Fruit fly (Drosophila melanogaster) whole organism, embryonic: Measurements from ENCODE around the gene CG34117.

Source experiments
- ATbp ChIP-seq: fragments of 200-800 bp; sonication (Bioruptor generic); optimal IDR thresholded peaks from 2 replicates; lab custom pipeline; 2017; ENCODE audit warnings: missing biosample characterization, mild to moderate bottlenecking, missing genetic modification characterization, missing genetic modification reagents
- Aef1 ChIP-seq: fragments of 200-800 bp; sonication (Bioruptor generic); IDR thresholded peaks from 3 replicates; pipeline ENCODE4 v1.3.6; 2022; ENCODE audit warnings: missing biosample characterization, missing genetic modification characterization
- Bteb2 ChIP-seq: fragments of 200-800 bp; sonication (Bioruptor generic); optimal IDR thresholded peaks from 2 replicates; lab custom pipeline; 2016; ENCODE audit warnings: missing biosample characterization, missing genetic modification characterization
- CG10654 ChIP-seq: fragments of 200-800 bp; sonication (Bioruptor generic); optimal IDR thresholded peaks from 2 replicates; lab custom pipeline; 2016; ENCODE audit warnings: missing biosample characterization, missing genetic modification characterization
- CG12299 ChIP-seq: fragments of 200-800 bp; sonication (Bioruptor generic); optimal IDR thresholded peaks from 2 replicates; lab custom pipeline; 2018; ENCODE audit warnings: missing biosample characterization, mild to moderate bottlenecking, missing genetic modification characterization
- CG14014 ChIP-seq: fragments of 200-800 bp; sonication (Bioruptor generic); IDR thresholded peaks from 2 replicates; pipeline ENCODE4 v1.3.6; 2022; ENCODE audit warnings: missing biosample characterization, missing genetic modification characterization
- CG15601 ChIP-seq: fragments of 200-800 bp; sonication (Bioruptor generic); optimal IDR thresholded peaks from 3 replicates; lab custom pipeline; 2019; ENCODE audit warnings: missing biosample characterization, mild to moderate bottlenecking, missing genetic modification characterization, moderate library complexity
- CG16813 ChIP-seq: fragments of 200-800 bp; sonication (Bioruptor generic); IDR thresholded peaks from 3 replicates; pipeline ENCODE4 v1.3.6; 2022; ENCODE audit warnings: missing biosample characterization, missing genetic modification characterization; ENCODE audit not compliant: partially characterized antibody
- CG18011 ChIP-seq: fragments of 200-800 bp; sonication (Bioruptor generic); optimal IDR thresholded peaks from 2 replicates; lab custom pipeline; 2017; ENCODE audit warnings: missing biosample characterization, missing genetic modification characterization, mild to moderate bottlenecking, moderate library complexity, missing genotype
- CG2199 ChIP-seq: fragments of 200-800 bp; sonication (Bioruptor generic); IDR thresholded peaks from 3 replicates; pipeline ENCODE4 v1.3.6; 2022; ENCODE audit warnings: missing biosample characterization, missing genetic modification characterization
- CG2712 ChIP-seq: fragments of 200-800 bp; optimal IDR thresholded peaks from 3 replicates; lab custom pipeline; 2019; ENCODE audit warnings: missing biosample characterization, mild to moderate bottlenecking, missing genetic modification characterization, moderate library complexity
- CG2889 ChIP-seq: fragments of 200-800 bp; sonication (Bioruptor generic); IDR thresholded peaks from 3 replicates; pipeline ENCODE4 v1.3.6; 2022; ENCODE audit warnings: missing biosample characterization, missing genetic modification characterization
- CG32772 ChIP-seq: fragments of 200-800 bp; sonication (Bioruptor generic); IDR thresholded peaks from 2 replicates; pipeline ENCODE4 v1.3.6; 2022; ENCODE audit warnings: missing biosample characterization, missing genetic modification characterization
- CG4282 ChIP-seq: fragments of 200-800 bp; sonication (Bioruptor generic); optimal IDR thresholded peaks from 2 replicates; lab custom pipeline; 2016; ENCODE audit warnings: missing biosample characterization, missing genetic modification characterization
- CG6813 ChIP-seq: fragments of 200-800 bp; sonication (Bioruptor generic); optimal IDR thresholded peaks from 2 replicates; lab custom pipeline; 2017; ENCODE audit warnings: missing biosample characterization, missing genetic modification characterization, mild to moderate bottlenecking, moderate library complexity, missing genetic modification reagents
- CG8290 ChIP-seq, 3 experiments: fragments of 200-800 bp; sonication (Bioruptor generic); optimal IDR thresholded peaks; 2 replicates each; lab custom pipeline; 2016 to 2019; ENCODE audit warnings: missing biosample characterization in 3 of 3, missing genetic modification characterization in 3 of 3, mild to moderate bottlenecking in 2 of 3, moderate library complexity in 1 of 3
- Dek ChIP-seq: fragments of 200-800 bp; sonication (Bioruptor generic); optimal IDR thresholded peaks from 3 replicates; lab custom pipeline; 2019; ENCODE audit warnings: missing biosample characterization, mild to moderate bottlenecking, missing genetic modification characterization, moderate library complexity
- Gsc ChIP-seq: fragments of 200-800 bp; sonication (Bioruptor generic); IDR thresholded peaks from 2 replicates; pipeline ENCODE4 v1.3.6; 2022; ENCODE audit warnings: missing biosample characterization, missing genetic modification characterization
- Hey ChIP-seq: fragments of 200-800 bp; sonication (Bioruptor generic); optimal IDR thresholded peaks from 3 replicates; lab custom pipeline; 2018; ENCODE audit warnings: missing biosample characterization, mild to moderate bottlenecking, missing genetic modification characterization
- Hmr ChIP-seq: fragments of 200-800 bp; sonication (Bioruptor generic); optimal IDR thresholded peaks from 3 replicates; lab custom pipeline; 2017; ENCODE audit warnings: mild to moderate bottlenecking, missing biosample characterization, missing genetic modification reagents, missing genetic modification characterization
- Meics ChIP-seq: fragments of 200-800 bp; sonication (Bioruptor generic); optimal IDR thresholded peaks from 2 replicates; lab custom pipeline; 2017; ENCODE audit warnings: missing biosample characterization, mild to moderate bottlenecking, missing genetic modification characterization
- Nf-YC ChIP-seq: fragments of 200-800 bp; optimal IDR thresholded peaks from 3 replicates; lab custom pipeline; 2019; ENCODE audit warnings: missing biosample characterization, mild to moderate bottlenecking, missing genetic modification characterization, moderate library complexity
- PHDP ChIP-seq: fragments of 200-800 bp; sonication (Bioruptor generic); optimal IDR thresholded peaks from 3 replicates; lab custom pipeline; 2018; ENCODE audit warnings: missing biosample characterization, mild to moderate bottlenecking, missing genetic modification characterization, moderate library complexity
- Pdp1 ChIP-seq, 2 experiments: fragments of 200-800 bp; sonication (Bioruptor generic); optimal IDR thresholded peaks; 3 replicates each; lab custom pipeline; 2016; ENCODE audit warnings: missing biosample characterization in 2 of 2, missing genetic modification characterization in 2 of 2, mild to moderate bottlenecking in 1 of 2, moderate library complexity in 1 of 2
- Sox100B ChIP-seq: fragments of 200-800 bp; sonication (Bioruptor generic); optimal IDR thresholded peaks from 3 replicates; lab custom pipeline; 2018; ENCODE audit warnings: missing biosample characterization, mild to moderate bottlenecking, missing genetic modification characterization
- Xrp1 ChIP-seq: fragments of 200-800 bp; sonication (Bioruptor generic); IDR thresholded peaks from 2 replicates; pipeline ENCODE4 v1.3.6; 2022; ENCODE audit warnings: missing biosample characterization, missing genetic modification characterization
- ac ChIP-seq: fragments of 200-800 bp; sonication (Bioruptor generic); optimal IDR thresholded peaks from 3 replicates; lab custom pipeline; 2017; ENCODE audit warnings: missing biosample characterization, mild to moderate bottlenecking, missing genetic modification characterization
- chinmo ChIP-seq: fragments of 200-800 bp; sonication (Bioruptor generic); IDR thresholded peaks from 4 replicates; pipeline ENCODE4 v1.3.6; 2022; ENCODE audit warnings: missing biosample characterization, missing genetic modification characterization; ENCODE audit not compliant: partially characterized antibody
- dmrt99B ChIP-seq: fragments of 200-800 bp; sonication (Bioruptor generic); optimal IDR thresholded peaks from 2 replicates; lab custom pipeline; 2018; ENCODE audit warnings: missing biosample characterization, mild to moderate bottlenecking, missing genetic modification characterization, moderate library complexity
- eve ChIP-seq, 2 experiments: fragments of >200 bp; optimal IDR thresholded peaks; 2 replicates each; lab custom pipeline; 2017; ENCODE audit warnings: missing biosample characterization in 2 of 2, missing genetic modification characterization in 2 of 2
- fu2 ChIP-seq: fragments of 200-800 bp; sonication (Bioruptor generic); optimal IDR thresholded peaks from 2 replicates; lab custom pipeline; 2016; ENCODE audit warnings: missing biosample characterization, missing genetic modification characterization
- jigr1 ChIP-seq: fragments of 200-800 bp; sonication (Bioruptor generic); IDR thresholded peaks from 3 replicates; pipeline ENCODE4 v1.3.6; 2022; ENCODE audit warnings: missing biosample characterization, missing genetic modification characterization
- klu ChIP-seq: fragments of 200-800 bp; sonication (Bioruptor generic); IDR thresholded peaks from 2 replicates; pipeline ENCODE4 v1.3.6; 2022; ENCODE audit warnings: missing biosample characterization, missing genetic modification characterization
- mirr ChIP-seq: fragments of 200-800 bp; sonication (Bioruptor generic); optimal IDR thresholded peaks from 3 replicates; lab custom pipeline; 2018; ENCODE audit warnings: missing biosample characterization, mild to moderate bottlenecking, missing genetic modification characterization
- ro ChIP-seq: fragments of 200-800 bp; sonication (Bioruptor generic); IDR thresholded peaks from 2 replicates; pipeline ENCODE4 v1.3.6; 2022; ENCODE audit warnings: missing biosample characterization, missing genetic modification characterization
- sd ChIP-seq: fragments of 200-800 bp; sonication (Bioruptor generic); optimal IDR thresholded peaks from 3 replicates; lab custom pipeline; 2018; ENCODE audit warnings: missing biosample characterization, mild to moderate bottlenecking, missing genetic modification characterization, moderate library complexity
- sqz ChIP-seq: fragments of 200-800 bp; sonication (Bioruptor generic); optimal IDR thresholded peaks from 3 replicates; lab custom pipeline; 2018; ENCODE audit warnings: missing biosample characterization, mild to moderate bottlenecking, missing genetic modification characterization
- sr ChIP-seq: fragments of 200-800 bp; sonication (Bioruptor generic); IDR thresholded peaks from 3 replicates; pipeline ENCODE4 v1.3.6; 2022; ENCODE audit warnings: missing biosample characterization, missing genetic modification characterization
- stc ChIP-seq: fragments of 200-800 bp; sonication (Bioruptor generic); IDR thresholded peaks from 2 replicates; pipeline ENCODE4 v1.3.6; 2022; ENCODE audit warnings: missing biosample characterization, missing genetic modification characterization
- twi ChIP-seq: fragments of 200-800 bp; optimal IDR thresholded peaks from 2 replicates; lab custom pipeline; 2019; ENCODE audit warnings: missing biosample characterization, mild to moderate bottlenecking, missing genetic modification characterization, moderate library complexity

Gene CG34117

DNA sequence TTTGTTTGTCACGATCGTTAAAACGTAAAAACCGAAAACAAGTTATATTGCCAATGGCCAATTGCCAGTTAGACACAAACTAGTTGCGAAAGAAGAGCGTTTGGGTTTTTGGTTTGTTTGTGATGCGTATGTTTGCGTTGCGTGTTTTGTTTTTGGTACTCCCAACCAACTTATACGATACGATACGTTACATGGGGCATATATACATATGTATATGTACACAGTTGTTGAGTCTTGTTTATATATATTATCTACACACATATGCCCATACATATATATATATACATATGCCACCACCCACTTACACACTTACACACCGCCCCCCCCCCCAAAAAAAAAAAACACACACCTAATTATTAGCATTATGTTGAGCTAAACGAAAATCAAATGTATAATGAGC is 48.5 kb upstream of the CG34117 start (continued):
- TF ChIP-seq dmrt99B (tag; lab: Kevin White, UChicago) (peak; percentile 14), klu (GFP tag; lab: Robert Waterston, UW) (no peak), Gsc (no peak), ac (GFP tag; lab: Kevin White, UChicago) (no peak), CG6813 (GFP tag; lab: Kevin White, UChicago) (peak; percentile 30), CG14014 (GFP tag; lab: Robert Waterston, UW) (peak; percentile 33; the same call in 1 of the 2 replicates), CG4282 (GFP tag; lab: Kevin White, UChicago) (no peak), Sox100B (GFP tag; lab: Kevin White, UChicago) (no peak), CG12299 (peak; percentile 5), Meics (GFP tag; lab: Kevin White, UChicago) (peak; percentile 9), mirr (GFP tag; lab: Kevin White, UChicago) (peak; percentile 0), CG2889 (GFP tag; lab: Robert Waterston, UW) (no peak), CG2199 (GFP tag; lab: Robert Waterston, UW) (no peak), Aef1 (GFP tag; lab: Robert Waterston, UW) (no peak), Xrp1 (GFP tag; lab: Robert Waterston, UW) (peak; percentile 36; the same call in 1 of the 2 replicates), CG2712 (tag; lab: Kevin White, UChicago) (no peak), Dek (tag; lab: Kevin White, UChicago) (no peak), Nf-YC (tag; lab: Kevin White, UChicago) (peak; percentile 13), CG8290 (GFP tag; optimal IDR thresholded peaks at IDR 0.05; lab: Kevin White, UChicago) (no peak), CG8290 (tag; optimal IDR thresholded peaks at IDR 0.05; lab: Kevin White, UChicago) (peak in 1 of 2 experiments; percentile 10), Bteb2 (GFP tag; lab: Kevin White, UChicago) (no peak), Hey (tag; lab: Kevin White, UChicago) (no peak), twi (tag; lab: Kevin White, UChicago) (no peak), CG16813 (GFP tag; lab: Robert Waterston, UW) (no peak), CG10654 (GFP tag; lab: Kevin White, UChicago) (no peak), ATbp (GFP tag; lab: Kevin White, UChicago) (peak; percentile 52), CG18011 (GFP tag; lab: Kevin White, UChicago) (no peak), Hmr (GFP tag; lab: Kevin White, UChicago) (no peak), PHDP (peak; percentile 25)

DNA sequence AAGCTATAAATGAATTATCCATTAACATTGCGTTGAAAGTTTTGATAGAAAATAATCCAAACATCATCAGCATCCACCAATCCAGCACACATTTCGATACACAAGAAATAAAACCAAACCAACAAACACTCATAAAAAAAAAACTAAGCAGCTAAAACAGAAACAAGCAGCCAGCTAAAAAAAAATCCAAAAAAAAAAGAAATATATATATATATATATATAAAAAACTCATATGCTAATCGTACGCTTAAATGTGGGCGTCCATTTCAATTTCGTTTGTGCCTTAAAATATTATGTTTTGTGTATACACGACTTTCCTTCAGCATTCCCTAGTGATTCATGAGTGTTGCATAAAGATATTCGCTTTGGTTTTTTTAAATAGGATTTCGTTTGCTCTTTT is 42.1 kb upstream of the CG34117 start:
- no peak for TF ChIP-seq CG15601
- TF ChIP-seq stc = no peak
- TF ChIP-seq Pdp1 (GFP tag; optimal IDR thresholded peaks at IDR 0.05; lab: Kevin White, UChicago) = peak in 1 of 2 experiments; percentile 75
- no peak for TF ChIP-seq ro (GFP tag; lab: Robert Waterston, UW)
- TF ChIP-seq chinmo (GFP tag; lab: Robert Waterston, UW) = 0 out of 4 replicates have a peak, but pooled peaks have one; percentile 20
- 0 out of 2 replicates have a peak, but pooled peaks have one; percentile 12 for TF ChIP-seq CG32772 (GFP tag; lab: Robert Waterston, UW)
- no peak for TF ChIP-seq jigr1 (GFP tag; lab: Robert Waterston, UW)
- peak; percentile 23 for TF ChIP-seq sd (tag; lab: Kevin White, UChicago)
- TF ChIP-seq eve (GFP tag; optimal IDR thresholded peaks at IDR 0.05; lab: Kevin White, UChicago) = peak in 1 of 2 experiments; percentile 71
- no peak for TF ChIP-seq fu2 (GFP tag; lab: Kevin White, UChicago)
- TF ChIP-seq sr (GFP tag; lab: Robert Waterston, UW) = peak; percentile 61; the same call in 1 of the 3 replicates
- TF ChIP-seq sqz (GFP tag; lab: Kevin White, UChicago) = peak; percentile 32
